Worm (Caenorhabditis elegans) whole organism, L1 larva: Measurements from ENCODE around the gene F08G2.7.

Source experiments
- ama-1 ChIP-seq: fragments of 150-350 bp; optimal IDR thresholded peaks from 2 replicates; lab custom pipeline; 2014
- lin-13 ChIP-seq: fragments of 150-350 bp; optimal IDR thresholded peaks from 2 replicates; lab custom pipeline; 2014; ENCODE audit warnings: missing biosample characterization, missing genetic modification reagents, missing genetic modification characterization
- lin-35 ChIP-seq, 2 experiments: fragments of 150-350 bp; optimal IDR thresholded peaks; 2 replicates each; lab custom pipeline; 2014; ENCODE audit warnings: missing biosample characterization in 2 of 2, missing genetic modification characterization in 2 of 2, missing genetic modification reagents in 2 of 2
- nhr-11 ChIP-seq: fragments of 150-350 bp; optimal IDR thresholded peaks from 2 replicates; lab custom pipeline; 2014; ENCODE audit warnings: missing biosample characterization, missing genetic modification characterization
- pqm-1 ChIP-seq: sonication (generic microtip); optimal IDR thresholded peaks from 3 replicates; lab custom pipeline; 2017; ENCODE audit warnings: missing biosample characterization, missing genetic modification characterization
- tlp-1 ChIP-seq: fragments of 150-350 bp; optimal IDR thresholded peaks from 2 replicates; lab custom pipeline; 2014; ENCODE audit warnings: missing biosample characterization, missing genetic modification characterization
- unc-62 ChIP-seq: fragments of 150-350 bp; optimal IDR thresholded peaks from 2 replicates; lab custom pipeline; 2014; ENCODE audit warnings: missing biosample characterization, missing genetic modification reagents, missing genetic modification characterization

ce11 chrII:13791570-13792279 is 49.2 kb downstream of the F08G2.7 start, which contains the start of gene ZK131.11:
- TF ChIP-seq pqm-1 (tag; lab: Kevin White, UChicago) (no peak), lin-13 (no peak), tlp-1 (tag; lab: Kevin White, UChicago) (no peak), lin-35 (GFP tag; optimal IDR thresholded peaks at IDR 0.05; lab: Kevin White, UChicago) (no peak), nhr-11 (tag; lab: Kevin White, UChicago) (no peak), ama-1 (lab: Kevin White, UChicago) (no peak), unc-62 (GFP tag; lab: Kevin White, UChicago) (no peak)
